Fruit fly (Drosophila melanogaster) whole organism, embryonic: ENCODE measurements around the gene Uro.
A peak's percentile ranks its signal among the peaks of the same experiment; 100 is the strongest.

Source experiments
- Abd-B ChIP-seq: fragments of 200-800 bp; sonication (Bioruptor generic); optimal IDR thresholded peaks from 2 replicates; lab custom pipeline; 2018; ENCODE audit warnings: missing biosample characterization, mild to moderate bottlenecking, missing genetic modification characterization, moderate library complexity
- Bdp1 ChIP-seq: fragments of 200-800 bp; sonication (Bioruptor generic); optimal IDR thresholded peaks from 3 replicates; lab custom pipeline; 2016; ENCODE audit warnings: missing biosample characterization, missing genetic modification characterization
- CG10274 ChIP-seq: fragments of 200-800 bp; sonication (Bioruptor generic); optimal IDR thresholded peaks from 3 replicates; lab custom pipeline; 2017; ENCODE audit warnings: missing biosample characterization, mild to moderate bottlenecking, missing genetic modification characterization
- CG11723 ChIP-seq: fragments of 200-800 bp; sonication (Bioruptor generic); optimal IDR thresholded peaks from 2 replicates; lab custom pipeline; 2017; ENCODE audit warnings: missing biosample characterization, mild to moderate bottlenecking, missing genetic modification characterization
- CG12391 ChIP-seq: fragments of 200-800 bp; sonication (Bioruptor generic); optimal IDR thresholded peaks from 3 replicates; lab custom pipeline; 2018; ENCODE audit warnings: missing biosample characterization, mild to moderate bottlenecking, missing genetic modification characterization, moderate library complexity
- CG13624 ChIP-seq: fragments of 200-800 bp; sonication (Bioruptor generic); optimal IDR thresholded peaks from 2 replicates; lab custom pipeline; 2016; ENCODE audit warnings: missing biosample characterization, missing genetic modification characterization
- CG14050 ChIP-seq: fragments of 200-800 bp; sonication (Bioruptor generic); IDR thresholded peaks from 3 replicates; pipeline ENCODE4 v1.3.6; 2022; ENCODE audit warnings: missing biosample characterization, missing genetic modification characterization
- CG17912 ChIP-seq: fragments of 200-800 bp; sonication (Bioruptor generic); optimal IDR thresholded peaks from 2 replicates; lab custom pipeline; 2018; ENCODE audit warnings: missing biosample characterization, mild to moderate bottlenecking, missing genetic modification characterization
- CG18476 ChIP-seq: fragments of 200-800 bp; sonication (Bioruptor generic); optimal IDR thresholded peaks from 2 replicates; lab custom pipeline; 2016; ENCODE audit warnings: missing biosample characterization, mild to moderate bottlenecking, missing genetic modification characterization
- CG2712 ChIP-seq: fragments of 200-800 bp; optimal IDR thresholded peaks from 3 replicates; lab custom pipeline; 2019; ENCODE audit warnings: missing biosample characterization, mild to moderate bottlenecking, missing genetic modification characterization, moderate library complexity
- CG30020 ChIP-seq: fragments of 200-800 bp; optimal IDR thresholded peaks from 2 replicates; lab custom pipeline; 2019; ENCODE audit warnings: missing biosample characterization, mild to moderate bottlenecking, missing genetic modification characterization, moderate library complexity
- CG30431 ChIP-seq: fragments of 200-800 bp; sonication (Bioruptor generic); optimal IDR thresholded peaks from 2 replicates; lab custom pipeline; 2017; ENCODE audit warnings: missing biosample characterization, missing genetic modification characterization
- CG3163 ChIP-seq: fragments of 200-800 bp; sonication (Bioruptor generic); optimal IDR thresholded peaks from 3 replicates; lab custom pipeline; 2016; ENCODE audit warnings: missing biosample characterization, missing genetic modification characterization
- CG33213 ChIP-seq: fragments of 200-800 bp; sonication (Bioruptor generic); optimal IDR thresholded peaks from 3 replicates; lab custom pipeline; 2016; ENCODE audit warnings: missing biosample characterization, missing genetic modification characterization
- CG6254 ChIP-seq: fragments of 200-800 bp; sonication (Bioruptor generic); optimal IDR thresholded peaks from 3 replicates; lab custom pipeline; 2017; ENCODE audit warnings: mild to moderate bottlenecking, missing biosample characterization, missing genetic modification reagents, missing genetic modification characterization
- CG6689 ChIP-seq: fragments of 200-800 bp; sonication (Bioruptor generic); IDR thresholded peaks from 2 replicates; pipeline ENCODE4 v1.3.6; 2022; ENCODE audit warnings: missing biosample characterization, missing genetic modification characterization
- CG6854 ChIP-seq: fragments of 200-800 bp; sonication (Bioruptor generic); optimal IDR thresholded peaks from 3 replicates; lab custom pipeline; 2017; ENCODE audit warnings: missing biosample characterization, mild to moderate bottlenecking, missing genetic modification characterization
- CG7963 ChIP-seq: fragments of 200-800 bp; sonication (Bioruptor generic); IDR thresholded peaks from 3 replicates; pipeline ENCODE4 v1.3.6; 2022; ENCODE audit warnings: missing biosample characterization, missing genetic modification characterization; ENCODE audit not compliant: partially characterized antibody
- CHES-1-like ChIP-seq: fragments of 200-800 bp; sonication (Bioruptor generic); optimal IDR thresholded peaks from 2 replicates; lab custom pipeline; 2016; ENCODE audit warnings: missing biosample characterization, missing genetic modification characterization
- D19B ChIP-seq: fragments of 200-800 bp; sonication (Bioruptor generic); optimal IDR thresholded peaks from 2 replicates; lab custom pipeline; 2017; ENCODE audit warnings: missing biosample characterization, mild to moderate bottlenecking, missing genetic modification characterization
- Dref ChIP-seq: fragments of 200-800 bp; sonication (Bioruptor generic); IDR thresholded peaks from 2 replicates; pipeline ENCODE4 v1.3.6; 2022; ENCODE audit warnings: missing biosample characterization, missing genetic modification characterization
- HLHmδ ChIP-seq: fragments of 200-800 bp; sonication (Bioruptor generic); optimal IDR thresholded peaks from 2 replicates; lab custom pipeline; 2018; ENCODE audit warnings: missing biosample characterization, mild to moderate bottlenecking, missing genetic modification characterization, moderate library complexity
- HmgZ ChIP-seq: fragments of 200-800 bp; sonication (Bioruptor generic); optimal IDR thresholded peaks from 2 replicates; lab custom pipeline; 2018; ENCODE audit warnings: missing biosample characterization, mild to moderate bottlenecking, missing genetic modification characterization
- Lhr ChIP-seq: fragments of 200-800 bp; sonication (Bioruptor generic); optimal IDR thresholded peaks from 3 replicates; lab custom pipeline; 2017; ENCODE audit warnings: mild to moderate bottlenecking, missing biosample characterization, missing genetic modification reagents, missing genetic modification characterization
- Lim3 ChIP-seq: fragments of 200-800 bp; sonication (Bioruptor generic); IDR thresholded peaks from 2 replicates; pipeline ENCODE4 v1.3.6; 2022; ENCODE audit warnings: missing biosample characterization, missing genetic modification characterization
- Meics ChIP-seq: fragments of 200-800 bp; sonication (Bioruptor generic); optimal IDR thresholded peaks from 2 replicates; lab custom pipeline; 2017; ENCODE audit warnings: missing biosample characterization, mild to moderate bottlenecking, missing genetic modification characterization
- Spps ChIP-seq: fragments of 200-800 bp; sonication (Bioruptor generic); optimal IDR thresholded peaks from 2 replicates; lab custom pipeline; 2018; ENCODE audit warnings: missing biosample characterization, mild to moderate bottlenecking, missing genetic modification characterization
- bowl ChIP-seq: fragments of 200-800 bp; sonication (Bioruptor generic); IDR thresholded peaks from 2 replicates; pipeline ENCODE4 v1.3.6; 2022; ENCODE audit warnings: missing biosample characterization, missing genetic modification characterization
- bsh ChIP-seq, 2 experiments: fragments of 200-800 bp; sonication (Bioruptor generic); optimal IDR thresholded peaks; 2 replicates each; lab custom pipeline; 2017 to 2018; ENCODE audit warnings: mild to moderate bottlenecking in 2 of 2, missing biosample characterization in 2 of 2, missing genetic modification characterization in 2 of 2, moderate library complexity in 1 of 2
- caup ChIP-seq: fragments of 200-800 bp; sonication (Bioruptor generic); optimal IDR thresholded peaks from 3 replicates; lab custom pipeline; 2017; ENCODE audit warnings: missing biosample characterization, mild to moderate bottlenecking, missing genetic modification characterization, moderate library complexity; ENCODE audit not compliant: severe bottlenecking
- croc ChIP-seq: fragments of 200-800 bp; sonication (Bioruptor generic); conservative IDR thresholded peaks from 3 replicates; pipeline ENCODE4 v1.3.6; 2022; ENCODE audit warnings: missing biosample characterization, missing genetic modification characterization
- dati ChIP-seq: fragments of 200-800 bp; sonication (Bioruptor generic); IDR thresholded peaks from 2 replicates; pipeline ENCODE4 v1.3.6; 2022; ENCODE audit warnings: missing biosample characterization, missing genetic modification characterization
- dysf ChIP-seq: fragments of 200-800 bp; sonication (Bioruptor generic); IDR thresholded peaks from 3 replicates; pipeline ENCODE4 v1.3.6; 2022; ENCODE audit warnings: missing biosample characterization, missing genetic modification characterization
- exex ChIP-seq: fragments of 200-800 bp; sonication (Bioruptor generic); optimal IDR thresholded peaks from 4 replicates; lab custom pipeline; 2018; ENCODE audit warnings: missing biosample characterization, mild to moderate bottlenecking, missing genetic modification characterization, moderate library complexity
- ftz-f1 ChIP-seq: fragments of 200-800 bp; sonication (Bioruptor generic); optimal IDR thresholded peaks from 2 replicates; lab custom pipeline; 2016; ENCODE audit warnings: missing biosample characterization, missing genetic modification characterization
- grau ChIP-seq: fragments of 200-800 bp; optimal IDR thresholded peaks from 3 replicates; lab custom pipeline; 2019; ENCODE audit warnings: missing biosample characterization, mild to moderate bottlenecking, missing genetic modification characterization, moderate library complexity
- gsb-n ChIP-seq: fragments of 200-800 bp; sonication (Bioruptor generic); optimal IDR thresholded peaks from 3 replicates; lab custom pipeline; 2018; ENCODE audit warnings: missing biosample characterization, mild to moderate bottlenecking, missing genetic modification characterization
- gt ChIP-seq: fragments of 200-800 bp; sonication (Bioruptor generic); IDR thresholded peaks from 2 replicates; pipeline ENCODE4 v1.3.6; 2022; ENCODE audit warnings: missing biosample characterization, missing genetic modification characterization
- lilli ChIP-seq: fragments of 200-800 bp; sonication (Bioruptor generic); optimal IDR thresholded peaks from 3 replicates; lab custom pipeline; 2016; ENCODE audit warnings: missing biosample characterization, missing genetic modification characterization
- mirr ChIP-seq: fragments of 200-800 bp; sonication (Bioruptor generic); optimal IDR thresholded peaks from 3 replicates; lab custom pipeline; 2018; ENCODE audit warnings: missing biosample characterization, mild to moderate bottlenecking, missing genetic modification characterization
- org-1 ChIP-seq: fragments of 200-800 bp; sonication (Bioruptor generic); optimal IDR thresholded peaks from 2 replicates; lab custom pipeline; 2017; ENCODE audit warnings: missing biosample characterization, missing genetic modification characterization
- peb ChIP-seq: fragments of 200-800 bp; sonication (Bioruptor generic); IDR thresholded peaks from 2 replicates; pipeline ENCODE4 v1.3.6; 2022; ENCODE audit warnings: missing biosample characterization, missing genetic modification characterization
- phol ChIP-seq: fragments of 200-800 bp; sonication (Bioruptor generic); optimal IDR thresholded peaks from 3 replicates; lab custom pipeline; 2018; ENCODE audit warnings: missing biosample characterization, mild to moderate bottlenecking, missing genetic modification characterization, moderate library complexity
- pzg ChIP-seq: fragments of 200-800 bp; sonication (Bioruptor generic); optimal IDR thresholded peaks from 3 replicates; lab custom pipeline; 2018; ENCODE audit warnings: missing biosample characterization, mild to moderate bottlenecking, missing genetic modification characterization, moderate library complexity
- sc ChIP-seq, 3 experiments: fragments of >200 bp in 2 of 3; fragments of 200-800 bp in 1 of 3; sonication (Bioruptor generic) in 1 of 3; optimal IDR thresholded peaks; 2 replicates in 2 of 3; 3 replicates in 1 of 3; lab custom pipeline; 2017; ENCODE audit warnings: mild to moderate bottlenecking in 1 of 3, missing biosample characterization in 1 of 3, missing genetic modification characterization in 1 of 3, missing genetic modification reagents in 1 of 3
- scrt ChIP-seq: fragments of 200-800 bp; sonication (Bioruptor generic); optimal IDR thresholded peaks from 2 replicates; lab custom pipeline; 2018; ENCODE audit warnings: missing biosample characterization, mild to moderate bottlenecking, missing genetic modification characterization, moderate library complexity
- slp2 ChIP-seq: fragments of 200-800 bp; sonication (Bioruptor generic); optimal IDR thresholded peaks from 2 replicates; lab custom pipeline; 2016; ENCODE audit warnings: missing biosample characterization, missing genetic modification characterization
- tin ChIP-seq: fragments of 200-800 bp; sonication (Bioruptor generic); optimal IDR thresholded peaks from 3 replicates; lab custom pipeline; 2016; ENCODE audit warnings: missing biosample characterization, missing genetic modification characterization

The Uro gene

dm6 chr2L:7799804-7800433, 20.0 kb downstream of the Uro start, which contains the start of the genes Herp and r2d2 (continued):
- TF ChIP-seq peb (GFP tag; lab: Robert Waterston, UW) (peak; percentile 88), bsh (GFP tag; optimal IDR thresholded peaks at IDR 0.05; lab: Kevin White, UChicago) (peak in 1 of 2 experiments; percentile 85), gt (GFP tag; lab: Robert Waterston, UW) (no peak; the same call in 1 of the 2 replicates), Lhr (GFP tag; lab: Kevin White, UChicago) (peak; percentile 71), croc (GFP tag; lab: Robert Waterston, UW) (peak; percentile 70), CG7963 (no peak), dati (GFP tag; lab: Robert Waterston, UW) (0 out of 2 replicates have a peak, but pooled peaks have one; percentile 36), CG14050 (GFP tag; lab: Robert Waterston, UW) (peak; percentile 81), lilli (peak; percentile 95), tin (GFP tag; lab: Kevin White, UChicago) (peak; percentile 90), Meics (GFP tag; lab: Kevin White, UChicago) (peak; percentile 92), Lim3 (GFP tag; lab: Robert Waterston, UW) (peak; percentile 52; the same call in 1 of the 2 replicates), scrt (GFP tag; lab: Kevin White, UChicago) (peak; percentile 90), gsb-n (peak; percentile 79), sc (optimal IDR thresholded peaks at IDR 0.05; lab: Kevin White, UChicago) (no peak), sc (GFP tag; optimal IDR thresholded peaks at IDR 0.05; lab: Kevin White, UChicago) (peak; percentile 58), dysf (GFP tag; lab: Robert Waterston, UW) (peak; percentile 94), pzg (peak; percentile 68), grau (tag; lab: Kevin White, UChicago) (peak; percentile 91), CG2712 (tag; lab: Kevin White, UChicago) (peak; percentile 89), Spps (peak; percentile 69), CG17912 (GFP tag; lab: Kevin White, UChicago) (peak; percentile 44), Bdp1 (GFP tag; lab: Kevin White, UChicago) (peak; percentile 68), CG10274 (GFP tag; lab: Kevin White, UChicago) (peak; percentile 80), CG12391 (tag; lab: Kevin White, UChicago) (peak; percentile 90), phol (tag; lab: Kevin White, UChicago) (peak; percentile 90), caup (GFP tag; lab: Kevin White, UChicago) (peak; percentile 90), ftz-f1 (GFP tag; lab: Kevin White, UChicago) (peak; percentile 61), CG33213 (GFP tag; lab: Kevin White, UChicago) (peak; percentile 91), CG30431 (GFP tag; lab: Kevin White, UChicago) (peak; percentile 69), HmgZ (tag; lab: Kevin White, UChicago) (peak; percentile 96), CG6854 (GFP tag; lab: Kevin White, UChicago) (peak; percentile 82), slp2 (GFP tag; lab: Kevin White, UChicago) (peak; percentile 94), HLHmδ (no peak), bowl (GFP tag; lab: Robert Waterston, UW) (peak; percentile 66), CG6689 (GFP tag; lab: Robert Waterston, UW) (peak; percentile 86), CHES-1-like (peak; percentile 96), CG18476 (peak; percentile 73), CG6254 (GFP tag; lab: Kevin White, UChicago) (peak; percentile 24), CG30020 (tag; lab: Kevin White, UChicago) (peak; percentile 92), CG11723 (GFP tag; lab: Kevin White, UChicago) (peak; percentile 85), mirr (GFP tag; lab: Kevin White, UChicago) (peak; percentile 93), Abd-B (GFP tag; lab: Kevin White, UChicago) (peak; percentile 93), D19B (GFP tag; lab: Kevin White, UChicago) (peak; percentile 84), CG13624 (GFP tag; lab: Kevin White, UChicago) (peak; percentile 97), Dref (GFP tag; lab: Robert Waterston, UW) (peak; percentile 48), exex (tag; lab: Kevin White, UChicago) (peak; percentile 65), org-1 (GFP tag; lab: Kevin White, UChicago) (peak; percentile 84), CG3163 (GFP tag; lab: Kevin White, UChicago) (peak; percentile 82)
